Fruit fly (Drosophila melanogaster) whole organism, embryonic: ENCODE data around the gene Schip1.

Source experiments
- Atf-2 ChIP-seq: fragments of 200-800 bp; sonication (Bioruptor generic); optimal IDR thresholded peaks from 2 replicates; lab custom pipeline; 2016; ENCODE audit warnings: missing biosample characterization, missing genetic modification characterization
- CG10431 ChIP-seq: fragments of 200-800 bp; sonication (Bioruptor generic); optimal IDR thresholded peaks from 3 replicates; lab custom pipeline; 2018; ENCODE audit warnings: missing biosample characterization, mild to moderate bottlenecking, missing genetic modification characterization
- CG10543 ChIP-seq: fragments of 200-800 bp; sonication (Bioruptor generic); optimal IDR thresholded peaks from 3 replicates; lab custom pipeline; 2017; ENCODE audit warnings: missing biosample characterization, mild to moderate bottlenecking, missing genetic modification characterization, moderate library complexity
- CG10654 ChIP-seq: fragments of 200-800 bp; sonication (Bioruptor generic); optimal IDR thresholded peaks from 2 replicates; lab custom pipeline; 2016; ENCODE audit warnings: missing biosample characterization, missing genetic modification characterization
- CG11398 ChIP-seq: fragments of 200-800 bp; sonication (Bioruptor generic); optimal IDR thresholded peaks from 2 replicates; lab custom pipeline; 2016; ENCODE audit warnings: missing biosample characterization, missing genetic modification characterization
- CG12236 ChIP-seq: fragments of 200-800 bp; sonication (Bioruptor generic); optimal IDR thresholded peaks from 2 replicates; lab custom pipeline; 2016; ENCODE audit warnings: missing biosample characterization, missing genetic modification characterization
- CG1233 ChIP-seq: fragments of 200-800 bp; sonication (Bioruptor generic); optimal IDR thresholded peaks from 4 replicates; lab custom pipeline; 2018; ENCODE audit warnings: missing biosample characterization, mild to moderate bottlenecking, missing genetic modification characterization
- CG1529 ChIP-seq: fragments of 200-800 bp; sonication (Bioruptor generic); optimal IDR thresholded peaks from 3 replicates; lab custom pipeline; 2018; ENCODE audit warnings: missing biosample characterization, missing genetic modification characterization
- CG15514 ChIP-seq: fragments of 200-800 bp; sonication (Bioruptor generic); optimal IDR thresholded peaks from 3 replicates; lab custom pipeline; 2017; ENCODE audit warnings: missing biosample characterization, missing genetic modification characterization, mild to moderate bottlenecking, moderate library complexity, missing genetic modification reagents
- CG1603 ChIP-seq: fragments of 200-800 bp; sonication (Bioruptor generic); optimal IDR thresholded peaks from 2 replicates; lab custom pipeline; 2019; ENCODE audit warnings: missing biosample characterization, mild to moderate bottlenecking, missing genetic modification characterization, moderate library complexity
- CG17186 ChIP-seq: fragments of 200-800 bp; sonication (Bioruptor generic); optimal IDR thresholded peaks from 3 replicates; lab custom pipeline; 2017; ENCODE audit warnings: missing biosample characterization, missing genetic modification reagents, missing genetic modification characterization
- CG17912 ChIP-seq: fragments of 200-800 bp; sonication (Bioruptor generic); optimal IDR thresholded peaks from 2 replicates; lab custom pipeline; 2018; ENCODE audit warnings: missing biosample characterization, mild to moderate bottlenecking, missing genetic modification characterization
- CG18619 ChIP-seq: fragments of 200-800 bp; sonication (Bioruptor generic); optimal IDR thresholded peaks from 3 replicates; lab custom pipeline; 2017; ENCODE audit warnings: missing biosample characterization, mild to moderate bottlenecking, missing genetic modification characterization
- CG2116 ChIP-seq: fragments of 200-800 bp; sonication (Bioruptor generic); optimal IDR thresholded peaks from 3 replicates; lab custom pipeline; 2018; ENCODE audit warnings: missing biosample characterization, mild to moderate bottlenecking, missing genetic modification characterization
- CG2875 ChIP-seq: fragments of 200-800 bp; sonication (Bioruptor generic); optimal IDR thresholded peaks from 2 replicates; lab custom pipeline; 2017; ENCODE audit warnings: missing biosample characterization, mild to moderate bottlenecking, missing genetic modification characterization, missing genetic modification reagents
- CG3726 ChIP-seq: fragments of 200-800 bp; sonication (Bioruptor generic); IDR thresholded peaks from 3 replicates; pipeline ENCODE4, ENCODE4 v1.3.6; 2022; ENCODE audit warnings: missing biosample characterization, missing genetic modification characterization
- CG4854 ChIP-seq: fragments of 200-800 bp; sonication (Bioruptor generic); optimal IDR thresholded peaks from 2 replicates; lab custom pipeline; 2016; ENCODE audit warnings: missing biosample characterization, missing genetic modification characterization, inconsistent platforms
- CG6654 ChIP-seq: fragments of 200-800 bp; sonication (Bioruptor generic); optimal IDR thresholded peaks from 2 replicates; lab custom pipeline; 2017; ENCODE audit warnings: missing biosample characterization, mild to moderate bottlenecking, missing genetic modification characterization
- CG7963 ChIP-seq: fragments of 200-800 bp; sonication (Bioruptor generic); IDR thresholded peaks from 3 replicates; pipeline ENCODE4 v1.3.6; 2022; ENCODE audit warnings: missing biosample characterization, missing genetic modification characterization; ENCODE audit not compliant: partially characterized antibody
- CG8089 ChIP-seq: fragments of 200-800 bp; sonication (Bioruptor generic); optimal IDR thresholded peaks from 3 replicates; lab custom pipeline; 2016; ENCODE audit warnings: missing biosample characterization, missing genetic modification characterization
- CG8478 ChIP-seq: fragments of >200 bp; optimal IDR thresholded peaks from 2 replicates; lab custom pipeline; 2018
- CG9215 ChIP-seq: fragments of 200-800 bp; sonication (Bioruptor generic); IDR thresholded peaks from 2 replicates; pipeline ENCODE4 v1.3.6; 2022; ENCODE audit warnings: missing biosample characterization, missing genetic modification characterization
- D19B ChIP-seq: fragments of 200-800 bp; sonication (Bioruptor generic); optimal IDR thresholded peaks from 2 replicates; lab custom pipeline; 2017; ENCODE audit warnings: missing biosample characterization, mild to moderate bottlenecking, missing genetic modification characterization
- E2f2 ChIP-seq: fragments of 200-800 bp; sonication (Bioruptor generic); IDR thresholded peaks from 2 replicates; pipeline ENCODE4 v1.3.6; 2022; ENCODE audit warnings: missing biosample characterization, missing genetic modification characterization
- HHEX ChIP-seq: fragments of 200-800 bp; sonication (Bioruptor generic); optimal IDR thresholded peaks from 3 replicates; lab custom pipeline; 2017; ENCODE audit warnings: missing biosample characterization, mild to moderate bottlenecking, missing genetic modification characterization, missing genetic modification reagents
- Jarid2 ChIP-seq: fragments of 200-800 bp; sonication (Bioruptor generic); optimal IDR thresholded peaks from 3 replicates; lab custom pipeline; 2017; ENCODE audit warnings: mild to moderate bottlenecking, missing biosample characterization, missing genetic modification reagents, missing genetic modification characterization
- Lpt ChIP-seq: fragments of >200 bp; optimal IDR thresholded peaks from 2 replicates; lab custom pipeline; 2018; ENCODE audit warnings: missing biosample characterization, missing genetic modification characterization
- Nf-YC ChIP-seq: fragments of 200-800 bp; optimal IDR thresholded peaks from 3 replicates; lab custom pipeline; 2019; ENCODE audit warnings: missing biosample characterization, mild to moderate bottlenecking, missing genetic modification characterization, moderate library complexity
- Oli ChIP-seq: fragments of 200-800 bp; sonication (Bioruptor generic); optimal IDR thresholded peaks from 2 replicates; lab custom pipeline; 2018; ENCODE audit warnings: missing biosample characterization, mild to moderate bottlenecking, missing genetic modification characterization, moderate library complexity
- Poxn ChIP-seq: fragments of 200-800 bp; sonication (Bioruptor generic); IDR thresholded peaks from 2 replicates; pipeline ENCODE4 v1.3.6; 2022; ENCODE audit warnings: missing biosample characterization, missing genetic modification characterization
- Sin3A ChIP-seq: fragments of >200 bp; optimal IDR thresholded peaks from 2 replicates; lab custom pipeline; 2018
- Spps ChIP-seq: fragments of 200-800 bp; sonication (Bioruptor generic); optimal IDR thresholded peaks from 2 replicates; lab custom pipeline; 2018; ENCODE audit warnings: missing biosample characterization, mild to moderate bottlenecking, missing genetic modification characterization
- ash1 ChIP-seq: fragments of 200-800 bp; sonication (Bioruptor generic); optimal IDR thresholded peaks from 2 replicates; lab custom pipeline; 2018; ENCODE audit warnings: missing biosample characterization, mild to moderate bottlenecking, missing genetic modification characterization
- az2 ChIP-seq: fragments of 200-800 bp; sonication (Bioruptor generic); optimal IDR thresholded peaks from 3 replicates; lab custom pipeline; 2016; ENCODE audit warnings: missing biosample characterization, missing genetic modification characterization
- bcd ChIP-seq: fragments of 200-800 bp; sonication (Bioruptor generic); optimal IDR thresholded peaks from 2 replicates; lab custom pipeline; 2017; ENCODE audit warnings: missing biosample characterization, mild to moderate bottlenecking, missing genetic modification characterization
- crp ChIP-seq, 2 experiments: fragments of 200-800 bp; sonication (Bioruptor generic); optimal IDR thresholded peaks; 2 replicates in 1 of 2; 3 replicates in 1 of 2; lab custom pipeline; 2017; ENCODE audit warnings: missing biosample characterization in 2 of 2, missing genetic modification characterization in 2 of 2, mild to moderate bottlenecking in 1 of 2, moderate library complexity in 1 of 2
- gce ChIP-seq: fragments of 200-800 bp; sonication (Bioruptor generic); IDR thresholded peaks from 3 replicates; pipeline ENCODE4 v1.3.6; 2022; ENCODE audit warnings: missing biosample characterization, missing genetic modification characterization
- gcm ChIP-seq: fragments of 200-800 bp; sonication (Bioruptor generic); optimal IDR thresholded peaks from 2 replicates; lab custom pipeline; 2019; ENCODE audit warnings: missing biosample characterization, mild to moderate bottlenecking, missing genetic modification characterization, moderate library complexity
- hb ChIP-seq: fragments of 200-800 bp; sonication (Bioruptor generic); IDR thresholded peaks from 3 replicates; pipeline ENCODE4 v1.3.6; 2022; ENCODE audit warnings: missing biosample characterization, missing genetic modification characterization; ENCODE audit not compliant: partially characterized antibody
- jumu ChIP-seq: fragments of 200-800 bp; sonication (Bioruptor generic); optimal IDR thresholded peaks from 3 replicates; lab custom pipeline; 2016; ENCODE audit warnings: missing biosample characterization, missing genetic modification characterization
- ken ChIP-seq: fragments of 200-800 bp; sonication (Bioruptor generic); IDR thresholded peaks from 3 replicates; pipeline ENCODE4 v1.3.6; 2022; ENCODE audit warnings: missing biosample characterization, missing genetic modification characterization
- nerfin-1 ChIP-seq: fragments of 200-800 bp; sonication (Bioruptor generic); optimal IDR thresholded peaks from 3 replicates; lab custom pipeline; 2019; ENCODE audit warnings: missing biosample characterization, mild to moderate bottlenecking, missing genetic modification characterization, moderate library complexity
- repo ChIP-seq: fragments of 200-800 bp; sonication (Bioruptor generic); optimal IDR thresholded peaks from 2 replicates; lab custom pipeline; 2016; ENCODE audit warnings: missing biosample characterization, missing genetic modification characterization
- run ChIP-seq: fragments of 200-800 bp; sonication (Bioruptor generic); optimal IDR thresholded peaks from 3 replicates; lab custom pipeline; 2018; ENCODE audit warnings: missing biosample characterization, mild to moderate bottlenecking, missing genetic modification characterization
- sim ChIP-seq: fragments of 200-800 bp; sonication (Bioruptor generic); IDR thresholded peaks from 2 replicates; pipeline ENCODE4 v1.3.6; 2022; ENCODE audit warnings: missing biosample characterization, missing genetic modification characterization
- sisA ChIP-seq: fragments of 200-800 bp; sonication (Bioruptor generic); IDR thresholded peaks from 2 replicates; pipeline ENCODE4 v1.3.6; 2022; ENCODE audit warnings: missing biosample characterization, missing genetic modification characterization
- slbo ChIP-seq: fragments of 200-800 bp; sonication (Bioruptor generic); IDR thresholded peaks from 2 replicates; pipeline ENCODE4 v1.3.6; 2022; ENCODE audit warnings: missing biosample characterization, missing genetic modification characterization
- ssp ChIP-seq: fragments of 200-800 bp; sonication (Bioruptor generic); IDR thresholded peaks from 2 replicates; pipeline ENCODE4 v1.3.6; 2022; ENCODE audit warnings: missing biosample characterization, missing genetic modification characterization
- tio ChIP-seq: fragments of 200-800 bp; sonication (Bioruptor generic); optimal IDR thresholded peaks from 2 replicates; lab custom pipeline; 2017; ENCODE audit warnings: missing biosample characterization, missing genetic modification characterization, inconsistent platforms
- z ChIP-seq: fragments of 200-800 bp; sonication (Bioruptor generic); IDR thresholded peaks from 3 replicates; pipeline ENCODE4 v1.3.6; 2022; ENCODE audit warnings: missing biosample characterization, missing genetic modification characterization

Schip1 gene

DNA sequence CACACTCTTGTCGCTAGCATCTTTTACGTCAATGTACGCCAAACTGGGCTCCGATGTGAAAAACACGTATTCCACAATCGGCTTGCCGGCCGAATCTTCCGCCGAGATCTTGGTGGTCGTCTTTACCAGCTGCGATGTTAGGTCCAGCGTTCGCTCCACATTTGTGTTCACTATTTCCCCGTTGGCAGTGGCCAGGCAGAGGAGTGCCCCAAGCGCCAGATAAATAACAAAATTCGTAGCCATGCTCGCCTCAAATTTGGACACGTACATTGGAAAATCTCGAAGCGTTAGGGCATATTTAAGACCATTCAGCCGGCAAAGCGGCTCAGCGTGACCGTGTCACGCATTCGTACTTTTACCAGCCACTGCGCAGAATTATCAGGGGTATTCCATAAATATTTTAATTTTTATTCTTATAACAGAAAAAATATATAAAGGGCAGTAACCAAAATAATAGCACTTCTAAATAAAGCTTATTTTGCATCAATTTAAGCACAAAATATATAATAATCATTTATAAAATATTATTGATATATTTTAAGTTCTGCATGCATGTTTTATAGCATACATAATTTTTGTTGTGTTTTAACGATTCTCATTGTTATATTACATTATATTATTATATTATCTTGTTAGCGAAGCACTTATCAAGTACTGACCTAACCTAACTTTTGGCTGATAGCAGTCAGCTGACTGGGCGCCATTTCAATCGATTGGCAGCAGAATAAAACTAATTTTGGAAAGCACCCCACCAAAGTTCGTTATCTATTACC lies 44.7 kb upstream of the Schip1 start, which contains the start of the genes CG33303 and dpr19 (continued):
- peak; percentile 36 for TF ChIP-seq CG2875 (GFP tag; lab: Kevin White, UChicago)
- no peak for TF ChIP-seq hb (GFP tag; lab: Robert Waterston, UW)
- TF ChIP-seq CG4854 (GFP tag; lab: Kevin White, UChicago) = no peak
- no peak for TF ChIP-seq Lpt
- peak; percentile 72 for TF ChIP-seq run (tag; lab: Kevin White, UChicago)
- no peak for TF ChIP-seq tio (GFP tag; lab: Kevin White, UChicago)
- peak; percentile 64 for TF ChIP-seq Oli (tag; lab: Kevin White, UChicago)
- peak; percentile 42 for TF ChIP-seq E2f2 (GFP tag; lab: Robert Waterston, UW)
- TF ChIP-seq repo (GFP tag; lab: Kevin White, UChicago) = no peak
- no peak for TF ChIP-seq CG7963 (GFP tag; lab: Robert Waterston, UW)
- peak; percentile 16 for TF ChIP-seq CG1603 (tag; lab: Kevin White, UChicago)
- 0 out of 2 replicates have a peak, but pooled peaks have one; percentile 45 for TF ChIP-seq sim
- peak; percentile 29 for TF ChIP-seq CG17912 (GFP tag; lab: Kevin White, UChicago)
- peak; percentile 54 for TF ChIP-seq az2
- no peak for TF ChIP-seq CG12236 (GFP tag; lab: Kevin White, UChicago)
- TF ChIP-seq ken (GFP tag; lab: Robert Waterston, UW) = no peak; the same call in 2 of the 3 replicates
- TF ChIP-seq CG1529 (GFP tag; lab: Kevin White, UChicago) = peak; percentile 33
- no peak for TF ChIP-seq CG17186 (GFP tag; lab: Kevin White, UChicago)
- TF ChIP-seq jumu (GFP tag; lab: Kevin White, UChicago) = no peak
- no peak for TF ChIP-seq ash1 (GFP tag; lab: Kevin White, UChicago)
- peak in 1 of 2 experiments; percentile 79 for TF ChIP-seq crp (GFP tag; optimal IDR thresholded peaks at IDR 0.05; lab: Kevin White, UChicago)
- TF ChIP-seq CG15514 = peak; percentile 69
- TF ChIP-seq gce (GFP tag; lab: Robert Waterston, UW) = peak; percentile 76
- peak; percentile 79 for TF ChIP-seq Nf-YC (tag; lab: Kevin White, UChicago)
- TF ChIP-seq CG8478 (lab: Kevin White, UChicago) = no peak
- TF ChIP-seq CG10654 (GFP tag; lab: Kevin White, UChicago) = peak; percentile 29
- TF ChIP-seq gcm (GFP tag; lab: Kevin White, UChicago) = peak; percentile 83
- TF ChIP-seq CG3726 (GFP tag; lab: Robert Waterston, UW) = peak; percentile 51; the same call in 1 of the 3 replicates
- TF ChIP-seq CG10543 = no peak
- TF ChIP-seq Jarid2 (GFP tag; lab: Kevin White, UChicago) = no peak
- peak; percentile 16 for TF ChIP-seq CG6654 (GFP tag; lab: Kevin White, UChicago)
- peak; percentile 71 for TF ChIP-seq HHEX (GFP tag; lab: Kevin White, UChicago)
- peak; percentile 75 for TF ChIP-seq slbo (GFP tag; lab: Robert Waterston, UW)
- 0 out of 2 replicates have a peak, but pooled peaks have one; percentile 27 for TF ChIP-seq sisA (GFP tag; lab: Robert Waterston, UW)
- TF ChIP-seq D19B (GFP tag; lab: Kevin White, UChicago) = peak; percentile 21
- peak; percentile 60; the same call in 1 of the 2 replicates for TF ChIP-seq ssp
- no peak for TF ChIP-seq z (GFP tag; lab: Robert Waterston, UW)
- TF ChIP-seq CG1233 (GFP tag; lab: Kevin White, UChicago) = peak; percentile 67
- TF ChIP-seq CG10431 (GFP tag; lab: Kevin White, UChicago) = peak; percentile 46
- TF ChIP-seq CG2116 (GFP tag; lab: Kevin White, UChicago) = peak; percentile 55
- TF ChIP-seq CG18619 (GFP tag; lab: Kevin White, UChicago) = peak; percentile 68
- no peak for TF ChIP-seq CG8089
- TF ChIP-seq bcd (GFP tag; lab: Kevin White, UChicago) = peak; percentile 65
- TF ChIP-seq Sin3A = no peak
- TF ChIP-seq Atf-2 = no peak
- no peak for TF ChIP-seq CG9215
- peak; percentile 67 for TF ChIP-seq Spps (tag; lab: Kevin White, UChicago)
- peak; percentile 76 for TF ChIP-seq nerfin-1 (tag; lab: Kevin White, UChicago)
- TF ChIP-seq CG11398 (GFP tag; lab: Kevin White, UChicago) = no peak
- TF ChIP-seq Poxn = no peak
